Fruit fly (Drosophila melanogaster) whole organism, prepupa: ENCODE measurements around the gene Rabex-5.
A peak's percentile ranks its signal among the peaks of the same experiment; 100 is the strongest.

Experiments used
- CG11294 ChIP-seq: fragments of 200-800 bp; sonication (Bioruptor generic); IDR thresholded peaks from 2 replicates; pipeline ENCODE4 v1.3.6; 2022; ENCODE audit warnings: missing biosample characterization, missing genetic modification characterization
- CG11762 ChIP-seq: fragments of 200-800 bp; sonication (Bioruptor generic); optimal IDR thresholded peaks from 3 replicates; lab custom pipeline; 2016; ENCODE audit warnings: missing biosample characterization, missing genetic modification characterization; ENCODE audit not compliant: insufficient read depth
- CG11902 ChIP-seq: fragments of 200-800 bp; sonication (Bioruptor generic); optimal IDR thresholded peaks from 3 replicates; lab custom pipeline; 2016; ENCODE audit warnings: missing biosample characterization, missing genetic modification characterization
- CG15336 ChIP-seq: fragments of 200-800 bp; sonication (Bioruptor generic); IDR thresholded peaks from 2 replicates; pipeline ENCODE4 v1.3.6; 2022; ENCODE audit warnings: missing biosample characterization, missing genetic modification characterization
- CG1621 ChIP-seq: fragments of 200-800 bp; sonication (Bioruptor generic); optimal IDR thresholded peaks from 3 replicates; lab custom pipeline; 2018; ENCODE audit warnings: missing biosample characterization, mild to moderate bottlenecking, missing genetic modification characterization
- CG16779 ChIP-seq: fragments of 200-800 bp; sonication (Bioruptor generic); optimal IDR thresholded peaks from 3 replicates; lab custom pipeline; 2017; ENCODE audit warnings: missing biosample characterization, mild to moderate bottlenecking, missing genetic modification characterization
- CG31627 ChIP-seq: fragments of 200-800 bp; sonication (Bioruptor generic); optimal IDR thresholded peaks from 3 replicates; lab custom pipeline; 2016; ENCODE audit warnings: missing biosample characterization, missing genetic modification characterization
- CG32006 ChIP-seq: fragments of 200-800 bp; sonication (Bioruptor generic); optimal IDR thresholded peaks from 3 replicates; lab custom pipeline; 2017; ENCODE audit warnings: missing biosample characterization, mild to moderate bottlenecking, missing genetic modification characterization
- CG4318 ChIP-seq: fragments of 200-800 bp; sonication (Bioruptor generic); optimal IDR thresholded peaks from 3 replicates; lab custom pipeline; 2017; ENCODE audit warnings: missing biosample characterization, mild to moderate bottlenecking, missing genetic modification characterization
- CG6163 ChIP-seq: fragments of 200-800 bp; sonication (Bioruptor generic); IDR thresholded peaks from 3 replicates; pipeline ENCODE4 v1.3.6; 2022; ENCODE audit warnings: missing biosample characterization, missing genetic modification characterization
- CG6276 ChIP-seq: fragments of 200-800 bp; sonication (Bioruptor generic); optimal IDR thresholded peaks from 2 replicates; lab custom pipeline; 2017; ENCODE audit warnings: missing biosample characterization, mild to moderate bottlenecking, missing genetic modification characterization
- CG6792 ChIP-seq: fragments of 200-800 bp; sonication (Bioruptor generic); optimal IDR thresholded peaks from 3 replicates; lab custom pipeline; 2016; ENCODE audit warnings: missing biosample characterization, missing genetic modification characterization
- CG6854 ChIP-seq: fragments of 200-800 bp; sonication (Bioruptor generic); optimal IDR thresholded peaks from 2 replicates; lab custom pipeline; 2017; ENCODE audit warnings: missing biosample characterization, mild to moderate bottlenecking, missing genetic modification characterization
- CG8119 ChIP-seq: fragments of 200-800 bp; sonication (Bioruptor generic); IDR thresholded peaks from 3 replicates; pipeline ENCODE4 v1.3.6; 2022; ENCODE audit warnings: missing biosample characterization, missing genetic modification characterization
- CG8319 ChIP-seq: fragments of 200-800 bp; sonication (Bioruptor generic); optimal IDR thresholded peaks from 3 replicates; lab custom pipeline; 2016; ENCODE audit warnings: missing biosample characterization, missing genetic modification characterization
- Eip75B ChIP-seq: fragments of 200-800 bp; sonication (Bioruptor generic); optimal IDR thresholded peaks from 3 replicates; lab custom pipeline; 2016; ENCODE audit warnings: missing biosample characterization, missing genetic modification characterization
- Eip78C ChIP-seq: fragments of 200-800 bp; sonication (Bioruptor generic); peaks from one replicate; lab custom pipeline; 2016; ENCODE audit warnings: missing biosample characterization, missing genetic modification characterization
- Hr39 ChIP-seq: fragments of 200-800 bp; sonication (Bioruptor generic); optimal IDR thresholded peaks from 2 replicates; lab custom pipeline; 2016; ENCODE audit warnings: missing biosample characterization, missing genetic modification characterization
- Hr4 ChIP-seq: fragments of 200-800 bp; sonication (Bioruptor generic); optimal IDR thresholded peaks from 3 replicates; lab custom pipeline; 2016; ENCODE audit warnings: missing biosample characterization, missing genetic modification characterization
- Met ChIP-seq: fragments of 200-800 bp; sonication (Bioruptor generic); optimal IDR thresholded peaks from 3 replicates; lab custom pipeline; 2016; ENCODE audit warnings: missing biosample characterization, missing genetic modification characterization
- Smox ChIP-seq: fragments of 200-800 bp; sonication (Bioruptor generic); optimal IDR thresholded peaks from 3 replicates; lab custom pipeline; 2016; ENCODE audit warnings: missing biosample characterization, missing genetic modification characterization
- Sox102F ChIP-seq: fragments of 200-800 bp; sonication (Bioruptor generic); optimal IDR thresholded peaks from 2 replicates; lab custom pipeline; 2016; ENCODE audit warnings: missing biosample characterization, mild to moderate bottlenecking, missing genetic modification characterization
- Sox14 ChIP-seq: fragments of 200-800 bp; sonication (Bioruptor generic); optimal IDR thresholded peaks from 3 replicates; lab custom pipeline; 2016; ENCODE audit warnings: missing biosample characterization, missing genetic modification characterization
- achi ChIP-seq: fragments of 200-800 bp; sonication (Bioruptor generic); optimal IDR thresholded peaks from 3 replicates; lab custom pipeline; 2016; ENCODE audit warnings: missing biosample characterization, missing genetic modification characterization
- acj6 ChIP-seq: fragments of 200-800 bp; sonication (Bioruptor generic); optimal IDR thresholded peaks from 3 replicates; lab custom pipeline; 2016; ENCODE audit warnings: missing biosample characterization, missing genetic modification characterization
- dsx ChIP-seq: fragments of 200-800 bp; optimal IDR thresholded peaks from 3 replicates; lab custom pipeline; 2019; ENCODE audit warnings: missing biosample characterization, mild to moderate bottlenecking, missing genetic modification characterization, moderate library complexity; ENCODE audit not compliant: poor library complexity, severe bottlenecking
- esn ChIP-seq: fragments of 200-800 bp; sonication (Bioruptor generic); optimal IDR thresholded peaks from 2 replicates; lab custom pipeline; 2016; ENCODE audit warnings: missing biosample characterization, mild to moderate bottlenecking, missing genetic modification characterization, moderate library complexity
- fd85E ChIP-seq: fragments of 200-800 bp; sonication (Bioruptor generic); optimal IDR thresholded peaks from 3 replicates; lab custom pipeline; 2016; ENCODE audit warnings: missing biosample characterization, missing genetic modification characterization
- fkh ChIP-seq: fragments of 200-800 bp; sonication (Bioruptor generic); optimal IDR thresholded peaks from 3 replicates; lab custom pipeline; 2017; ENCODE audit warnings: missing biosample characterization, mild to moderate bottlenecking, missing genetic modification characterization, moderate library complexity
- lz ChIP-seq: fragments of 200-800 bp; sonication (Bioruptor generic); optimal IDR thresholded peaks from 3 replicates; lab custom pipeline; 2016; ENCODE audit warnings: missing biosample characterization, missing genetic modification characterization
- net ChIP-seq: fragments of 200-800 bp; sonication (Bioruptor generic); optimal IDR thresholded peaks from 3 replicates; lab custom pipeline; 2016; ENCODE audit warnings: missing biosample characterization, missing genetic modification characterization
- salr ChIP-seq, 2 experiments: fragments of 200-800 bp; sonication (Bioruptor generic); optimal IDR thresholded peaks; 3 replicates each; lab custom pipeline; 2016 to 2018; ENCODE audit warnings: missing biosample characterization in 2 of 2, missing genetic modification characterization in 2 of 2, mild to moderate bottlenecking in 1 of 2
- spab ChIP-seq: fragments of 200-800 bp; sonication (Bioruptor generic); optimal IDR thresholded peaks from 2 replicates; lab custom pipeline; 2017; ENCODE audit warnings: missing biosample characterization, mild to moderate bottlenecking, missing genetic modification characterization, missing genetic modification reagents
- ss ChIP-seq, 2 experiments: fragments of 200-800 bp; sonication (Bioruptor generic); optimal IDR thresholded peaks; 2 replicates in 1 of 2; 3 replicates in 1 of 2; lab custom pipeline; 2017 to 2018; ENCODE audit warnings: mild to moderate bottlenecking in 2 of 2, missing biosample characterization in 2 of 2, missing genetic modification characterization in 2 of 2, moderate library complexity in 1 of 2
- svp ChIP-seq: fragments of 200-800 bp; sonication (Bioruptor generic); peaks from one replicate; lab custom pipeline; 2016; ENCODE audit warnings: missing biosample characterization, missing genetic modification characterization
- vri ChIP-seq: fragments of 200-800 bp; sonication (Bioruptor generic); optimal IDR thresholded peaks from 3 replicates; lab custom pipeline; 2016; ENCODE audit warnings: missing biosample characterization, mild to moderate bottlenecking, missing genetic modification characterization

Rabex-5 gene

DNA sequence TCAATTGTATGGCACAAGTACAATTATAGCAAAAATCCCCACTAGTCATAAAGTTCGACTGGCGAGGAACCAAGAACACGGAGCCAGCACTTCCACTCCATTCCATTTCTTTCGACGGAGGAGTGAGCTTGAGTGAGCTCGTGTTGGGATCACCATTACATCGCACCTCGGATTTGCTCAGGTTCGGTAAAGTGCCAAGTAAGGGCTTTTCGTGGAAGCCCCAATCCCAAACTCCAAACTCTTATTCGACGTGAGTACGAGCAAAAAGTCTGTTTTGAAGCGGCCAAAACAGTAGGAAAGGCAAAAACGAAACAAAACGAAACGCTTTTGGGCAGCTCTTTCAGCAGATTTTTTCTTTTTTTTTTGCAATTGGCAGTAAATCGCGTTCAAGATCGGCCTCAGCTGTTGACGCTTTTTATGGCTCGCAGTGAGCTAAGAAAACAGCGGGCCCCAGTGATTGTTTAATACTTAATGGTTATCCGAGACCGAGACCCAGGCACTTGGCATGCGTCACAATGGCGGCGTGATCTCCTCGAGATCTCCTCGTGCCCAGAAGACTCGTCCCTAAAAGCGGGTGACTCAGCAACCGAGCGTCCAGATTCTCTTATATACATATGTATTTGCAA, 25.3 kb downstream of the Rabex-5 start (continued):
- peak in 1 of 2 experiments; percentile 39 for TF ChIP-seq ss (GFP tag; optimal IDR thresholded peaks at IDR 0.05; lab: Kevin White, UChicago)
- TF ChIP-seq Smox (GFP tag; lab: Kevin White, UChicago) = peak; percentile 32
- peak; percentile 85 for TF ChIP-seq vri (GFP tag; lab: Kevin White, UChicago)
- TF ChIP-seq CG6792 (GFP tag; lab: Kevin White, UChicago) = peak; percentile 35
- no peak for TF ChIP-seq salr (GFP tag; optimal IDR thresholded peaks at IDR 0.05; lab: Kevin White, UChicago)
- no peak for TF ChIP-seq fd85E (GFP tag; lab: Kevin White, UChicago)
- TF ChIP-seq CG8319 (GFP tag; lab: Kevin White, UChicago) = no peak
- peak; percentile 21 for TF ChIP-seq Met (GFP tag; lab: Kevin White, UChicago)
- TF ChIP-seq acj6 (GFP tag; lab: Kevin White, UChicago) = no peak
- TF ChIP-seq CG11902 (GFP tag; lab: Kevin White, UChicago) = no peak
- peak; percentile 18 for TF ChIP-seq CG16779 (tag; lab: Kevin White, UChicago)
- TF ChIP-seq Eip75B (GFP tag; lab: Kevin White, UChicago) = peak; percentile 9
- no peak for TF ChIP-seq CG32006 (GFP tag; lab: Kevin White, UChicago)
- no peak; the same call in 2 of the 3 replicates for TF ChIP-seq CG8119 (GFP tag; lab: Robert Waterston, UW)
- TF ChIP-seq CG11762 (GFP tag; lab: Kevin White, UChicago) = no peak
- TF ChIP-seq CG11294 (GFP tag; lab: Robert Waterston, UW) = no peak
- no peak for TF ChIP-seq CG6276 (GFP tag; lab: Kevin White, UChicago)
- no peak for TF ChIP-seq lz
- peak; percentile 77 for TF ChIP-seq CG6854
- no peak for TF ChIP-seq dsx (GFP tag; lab: Kevin White, UChicago)

DNA sequence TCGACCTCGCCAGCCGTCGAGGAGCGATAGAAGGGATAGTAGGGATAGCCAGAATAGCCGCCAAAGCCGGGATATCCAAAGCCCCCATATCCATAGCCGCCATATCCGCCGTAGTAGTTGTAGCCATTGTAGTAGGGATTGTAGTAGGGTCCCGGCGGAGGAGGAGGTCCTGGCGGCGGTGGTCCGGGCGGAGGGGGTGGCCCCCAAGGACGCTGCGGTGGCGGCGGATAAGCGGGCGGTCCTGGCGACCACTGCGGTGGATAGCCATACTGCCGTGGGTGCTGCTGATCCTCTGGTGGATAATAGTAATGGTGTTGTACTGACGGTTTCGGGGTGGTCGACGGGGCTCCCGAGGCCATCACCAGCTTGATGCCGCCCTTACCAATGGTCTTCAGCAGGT, 26.4 kb downstream of the Rabex-5 start:
- no peak for TF ChIP-seq fkh
- no peak for TF ChIP-seq CG4318 (GFP tag; lab: Kevin White, UChicago)
- no peak for TF ChIP-seq Hr39 (GFP tag; lab: Kevin White, UChicago)
- TF ChIP-seq Eip78C (GFP tag; lab: Kevin White, UChicago) = no peak
- no peak for TF ChIP-seq vri (GFP tag; lab: Kevin White, UChicago)
- no peak for TF ChIP-seq CG6276 (GFP tag; lab: Kevin White, UChicago)
- no peak for TF ChIP-seq CG1621 (tag; lab: Kevin White, UChicago)
- TF ChIP-seq spab (GFP tag; lab: Kevin White, UChicago) = no peak
- TF ChIP-seq Hr4 (GFP tag; lab: Kevin White, UChicago) = no peak
- no peak for TF ChIP-seq CG11762 (GFP tag; lab: Kevin White, UChicago)
- no peak for TF ChIP-seq svp (GFP tag; lab: Kevin White, UChicago)
- TF ChIP-seq CG6163 (GFP tag; lab: Robert Waterston, UW) = no peak

DNA sequence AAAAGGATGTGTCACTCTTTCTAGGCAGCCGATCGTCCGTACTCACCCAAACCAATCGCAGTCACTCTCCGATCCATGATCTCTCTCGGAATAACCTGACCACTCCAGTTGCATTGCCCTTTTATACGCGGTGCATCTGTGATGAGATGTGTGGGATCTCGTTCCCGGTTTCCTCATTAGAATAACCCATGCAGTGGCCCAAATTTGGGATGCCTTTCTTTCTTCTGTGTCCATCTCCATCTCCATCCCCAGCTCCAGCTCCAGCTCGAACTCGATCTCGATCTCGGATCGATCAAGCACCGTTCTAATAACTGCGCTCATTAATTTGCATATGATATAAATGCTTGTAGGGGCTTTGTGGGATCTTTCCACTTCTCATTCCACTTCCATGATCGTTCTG, 27.0 kb downstream of the Rabex-5 start, which contains the start of gene CG9184:
CG9184 (minus strand) TSS at position 101 of the 400 bp plus-strand sequence.
- no peak for TF ChIP-seq svp (GFP tag; lab: Kevin White, UChicago)
- no peak for TF ChIP-seq ss (GFP tag; optimal IDR thresholded peaks at IDR 0.05; lab: Kevin White, UChicago)
- TF ChIP-seq acj6 (GFP tag; lab: Kevin White, UChicago) = no peak
- TF ChIP-seq Sox102F (GFP tag; lab: Kevin White, UChicago) = no peak
- TF ChIP-seq net (GFP tag; lab: Kevin White, UChicago) = no peak

DNA sequence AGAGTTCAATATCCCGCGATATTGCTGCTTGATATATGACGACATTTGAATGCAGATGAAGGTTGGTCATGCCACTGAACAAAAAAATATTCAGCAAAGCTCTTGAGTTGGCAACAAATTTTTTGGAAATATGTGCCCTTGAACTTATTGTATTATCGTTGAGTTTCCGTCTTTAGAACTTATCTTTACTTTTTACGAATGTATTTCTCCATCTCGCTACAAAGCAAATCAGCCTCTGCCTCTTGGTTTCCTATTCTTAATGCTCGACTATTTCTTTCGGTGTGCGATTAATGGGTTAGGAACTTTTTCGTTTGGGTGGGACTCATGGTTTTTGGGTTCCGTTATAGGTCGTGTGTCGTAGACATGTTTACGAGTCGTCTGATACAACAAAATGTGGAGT, 27.4 kb downstream of the Rabex-5 start:
- no peak for TF ChIP-seq achi
- peak; percentile 60 for TF ChIP-seq CG15336 (GFP tag; lab: Robert Waterston, UW)
- no peak for TF ChIP-seq Eip75B (GFP tag; lab: Kevin White, UChicago)
- peak; percentile 31 for TF ChIP-seq Sox14 (GFP tag; lab: Kevin White, UChicago)
- TF ChIP-seq Hr39 (GFP tag; lab: Kevin White, UChicago) = peak; percentile 41
- TF ChIP-seq vri (GFP tag; lab: Kevin White, UChicago) = peak; percentile 38
- peak; percentile 37 for TF ChIP-seq CG31627
- TF ChIP-seq CG8119 (GFP tag; lab: Robert Waterston, UW) = peak; percentile 35; the same call in 1 of the 3 replicates
- peak; percentile 44 for TF ChIP-seq Eip78C (GFP tag; lab: Kevin White, UChicago)
- peak; percentile 34 for TF ChIP-seq esn
